Worm (Caenorhabditis elegans): Measurements from ENCODE around the gene F57H12.6.

F57H12.6 gene

ce11 chrIV:8010521-8010920 lies 34.4 kb upstream of the F57H12.6 start:
- TF ChIP-seq pes-1 (GFP tag; IDR thresholded peaks at IDR 0.05) (no peak), ets-7 (tag; optimal IDR thresholded peaks at IDR 0.05) (no peak), ceh-13 (GFP tag; optimal IDR thresholded peaks at IDR 0.05) (no peak), tra-4 (tag; optimal IDR thresholded peaks at IDR 0.05) (no peak), hmbx-1 (tag; optimal IDR thresholded peaks at IDR 0.05) (no peak), hmg-4 (GFP tag; optimal IDR thresholded peaks at IDR 0.05) (no peak), F13C5.2 (tag; optimal IDR thresholded peaks at IDR 0.05) (no peak), B0310.2 (tag; optimal IDR thresholded peaks at IDR 0.05) (no peak), flt-1 (GFP tag; IDR thresholded peaks at IDR 0.05) (no peak), sea-1 (GFP tag; conservative IDR thresholded peaks at IDR 0.05) (no peak), tbx-11 (GFP tag; IDR thresholded peaks at IDR 0.05) (no peak), scrt-1 (GFP tag; IDR thresholded peaks at IDR 0.05) (no peak), hnd-1 (tag; optimal IDR thresholded peaks at IDR 0.05) (no peak)

DNA sequence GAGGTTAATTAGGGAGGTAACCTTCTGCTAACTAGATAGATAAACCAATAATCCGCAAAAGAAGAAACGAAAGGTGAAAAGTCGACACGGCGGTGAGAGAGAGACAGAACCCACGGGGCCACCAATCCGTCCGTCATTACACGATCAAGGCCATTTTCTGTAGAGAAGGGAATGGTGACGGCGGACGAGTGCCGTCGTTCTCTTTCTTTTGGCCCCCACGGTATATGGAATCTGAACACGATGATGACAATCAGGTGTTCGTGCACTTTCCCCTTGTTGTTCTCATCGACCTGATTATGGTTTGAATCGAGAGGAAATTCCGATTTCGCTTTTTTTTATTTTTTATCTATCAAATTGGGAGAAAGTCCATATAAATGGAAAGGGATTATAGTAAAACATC lies 33.3 kb upstream of the F57H12.6 start:
- peak; percentile 45 for TF ChIP-seq hmg-4 (GFP tag; optimal IDR thresholded peaks at IDR 0.05)
- TF ChIP-seq tra-4 (tag; optimal IDR thresholded peaks at IDR 0.05): no peak

DNA sequence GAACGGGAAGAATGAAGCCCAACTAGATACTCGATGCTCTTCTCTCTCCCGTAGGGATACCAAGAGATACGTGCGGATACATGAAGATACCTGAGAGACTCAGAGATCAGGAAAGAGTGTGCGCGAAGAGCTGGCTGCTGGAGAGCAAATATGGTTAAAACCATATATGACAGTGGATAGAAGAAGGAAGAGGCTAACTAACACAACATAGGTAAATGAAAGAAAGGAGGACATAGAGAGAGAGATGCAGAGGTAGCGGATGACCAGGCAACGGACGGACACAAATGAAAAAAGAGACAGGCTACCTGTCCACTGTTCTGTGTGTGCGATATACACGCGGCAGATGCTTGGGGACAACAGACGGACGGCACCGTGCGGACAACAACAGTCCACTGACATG lies 32.0 kb upstream of the F57H12.6 start:
- TF ChIP-seq tra-4 (tag; optimal IDR thresholded peaks at IDR 0.05): no peak
- no peak for TF ChIP-seq ama-1 (optimal IDR thresholded peaks at IDR 0.05)
- TF ChIP-seq hmg-4 (GFP tag; optimal IDR thresholded peaks at IDR 0.05): peak; percentile 73
- 0 out of 2 replicates have a peak, but pooled peaks have one; percentile 6 for TF ChIP-seq tbx-11 (GFP tag; IDR thresholded peaks at IDR 0.05)
- peak; percentile 2 for TF ChIP-seq F13C5.2 (tag; optimal IDR thresholded peaks at IDR 0.05)
- TF ChIP-seq scrt-1 (GFP tag; IDR thresholded peaks at IDR 0.05): 0 out of 2 replicates have a peak, but pooled peaks have one; percentile 6

DNA sequence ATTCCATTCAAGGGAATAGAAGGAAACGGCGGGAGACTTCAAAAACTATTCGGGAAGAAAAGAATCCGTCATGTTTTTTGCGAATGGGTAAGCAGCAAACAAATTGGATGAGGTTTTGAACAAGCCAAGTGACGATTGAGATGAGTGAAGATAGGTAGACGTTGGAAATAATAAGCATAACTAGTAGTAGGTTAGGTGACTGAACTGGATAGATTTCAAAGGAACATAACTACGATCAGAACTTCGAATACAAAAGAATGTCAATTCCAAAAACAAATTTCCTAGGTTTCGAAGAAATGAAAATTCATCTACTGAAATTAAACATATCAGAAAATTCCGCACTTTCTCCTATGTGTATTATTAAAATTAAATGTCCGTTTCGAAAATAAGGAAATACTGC lies 31.4 kb upstream of the F57H12.6 start:
- TF ChIP-seq aly-1 (tag; optimal IDR thresholded peaks at IDR 0.05): no peak
- no peak for TF ChIP-seq scrt-1 (GFP tag; IDR thresholded peaks at IDR 0.05)
- TF ChIP-seq tra-4 (tag; optimal IDR thresholded peaks at IDR 0.05): no peak
- no peak for TF ChIP-seq hnd-1 (tag; optimal IDR thresholded peaks at IDR 0.05)
- TF ChIP-seq sea-1 (GFP tag; conservative IDR thresholded peaks at IDR 0.05): no peak
- TF ChIP-seq hmbx-1 (tag; optimal IDR thresholded peaks at IDR 0.05): no peak
- no peak for TF ChIP-seq ama-1 (optimal IDR thresholded peaks at IDR 0.05)
- no peak for TF ChIP-seq ets-7 (tag; optimal IDR thresholded peaks at IDR 0.05)
- no peak for TF ChIP-seq F13C5.2 (tag; optimal IDR thresholded peaks at IDR 0.05)
- TF ChIP-seq tbx-11 (GFP tag; IDR thresholded peaks at IDR 0.05): no peak
- TF ChIP-seq flt-1 (GFP tag; IDR thresholded peaks at IDR 0.05): no peak
- TF ChIP-seq pes-1 (GFP tag; IDR thresholded peaks at IDR 0.05): no peak
- TF ChIP-seq B0310.2 (tag; optimal IDR thresholded peaks at IDR 0.05): no peak
- TF ChIP-seq tbx-37 (GFP tag; conservative IDR thresholded peaks at IDR 0.05): no peak
- no peak for TF ChIP-seq ceh-36 (tag; optimal IDR thresholded peaks at IDR 0.05)
- no peak for TF ChIP-seq ceh-13 (GFP tag; optimal IDR thresholded peaks at IDR 0.05)

DNA sequence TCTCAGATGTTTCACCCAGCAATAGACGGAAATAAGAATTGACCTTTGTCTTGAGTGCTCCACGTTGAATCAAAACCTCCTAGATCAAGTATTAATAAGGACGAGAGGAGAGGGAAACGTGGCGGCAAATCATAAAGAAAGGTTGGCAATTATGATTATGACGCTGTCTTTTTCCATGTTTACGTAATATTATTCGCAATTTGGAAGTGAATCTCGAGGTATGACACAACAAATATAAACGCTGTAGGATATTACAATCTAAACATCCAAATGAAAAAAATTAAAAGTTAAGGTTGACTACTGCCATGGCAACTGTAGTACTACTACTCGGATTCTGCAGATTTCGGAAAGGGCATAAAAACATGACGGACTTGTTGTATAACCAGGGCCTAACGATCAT lies 30.1 kb upstream of the F57H12.6 start:
- TF ChIP-seq hmbx-1 (tag; optimal IDR thresholded peaks at IDR 0.05) (no peak), B0310.2 (tag; optimal IDR thresholded peaks at IDR 0.05) (no peak), flt-1 (GFP tag; IDR thresholded peaks at IDR 0.05) (no peak), F13C5.2 (tag; optimal IDR thresholded peaks at IDR 0.05) (no peak), hnd-1 (tag; optimal IDR thresholded peaks at IDR 0.05) (no peak), scrt-1 (GFP tag; IDR thresholded peaks at IDR 0.05) (no peak), ceh-13 (GFP tag; optimal IDR thresholded peaks at IDR 0.05) (no peak), tra-4 (tag; optimal IDR thresholded peaks at IDR 0.05) (no peak), pes-1 (GFP tag; IDR thresholded peaks at IDR 0.05) (no peak), sea-1 (GFP tag; conservative IDR thresholded peaks at IDR 0.05) (no peak)

DNA sequence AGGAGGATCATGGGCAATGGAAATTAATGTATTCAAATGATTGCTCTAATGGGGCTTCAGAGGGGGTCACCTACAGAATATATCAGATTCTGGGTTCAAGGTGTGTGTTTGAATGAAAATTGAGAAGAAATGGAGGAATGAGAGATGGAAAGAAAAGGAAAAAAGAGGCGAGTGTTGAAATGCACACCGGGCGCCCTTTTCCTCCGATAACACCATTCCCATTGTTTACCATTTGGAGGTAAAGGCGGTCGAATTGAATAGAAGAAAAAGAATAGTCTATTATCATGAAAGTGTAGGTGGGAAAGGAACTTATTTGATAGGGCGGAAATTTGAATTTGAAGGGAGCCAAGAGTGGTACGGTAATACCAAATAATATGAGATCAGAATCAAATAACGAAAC lies 29.3 kb upstream of the F57H12.6 start:
- TF ChIP-seq tra-4 (tag; optimal IDR thresholded peaks at IDR 0.05) (no peak), scrt-1 (GFP tag; IDR thresholded peaks at IDR 0.05) (no peak), sea-1 (GFP tag; conservative IDR thresholded peaks at IDR 0.05) (no peak), flt-1 (GFP tag; IDR thresholded peaks at IDR 0.05) (no peak), F13C5.2 (tag; optimal IDR thresholded peaks at IDR 0.05) (no peak), pes-1 (GFP tag; IDR thresholded peaks at IDR 0.05) (no peak), hmg-4 (GFP tag; optimal IDR thresholded peaks at IDR 0.05) (no peak), ceh-36 (tag; optimal IDR thresholded peaks at IDR 0.05) (no peak), hnd-1 (tag; optimal IDR thresholded peaks at IDR 0.05) (no peak), hmbx-1 (tag; optimal IDR thresholded peaks at IDR 0.05) (no peak), B0310.2 (tag; optimal IDR thresholded peaks at IDR 0.05) (no peak), aly-1 (tag; optimal IDR thresholded peaks at IDR 0.05) (no peak)

- TF ChIP-seq scrt-1 (GFP tag; IDR thresholded peaks at IDR 0.05) (no peak), ceh-13 (GFP tag; optimal IDR thresholded peaks at IDR 0.05) (no peak), ceh-36 (tag; optimal IDR thresholded peaks at IDR 0.05) (no peak), hmg-4 (GFP tag; optimal IDR thresholded peaks at IDR 0.05) (no peak), flt-1 (GFP tag; IDR thresholded peaks at IDR 0.05) (no peak), F13C5.2 (tag; optimal IDR thresholded peaks at IDR 0.05) (no peak), tbx-11 (GFP tag; IDR thresholded peaks at IDR 0.05) (no peak), aly-1 (tag; optimal IDR thresholded peaks at IDR 0.05) (no peak), B0310.2 (tag; optimal IDR thresholded peaks at IDR 0.05) (no peak), pes-1 (GFP tag; IDR thresholded peaks at IDR 0.05) (no peak), ama-1 (optimal IDR thresholded peaks at IDR 0.05) (no peak)
Measured at ce11 chrIV:8004019-8004418, 27.9 kb upstream of the F57H12.6 start, which contains the start of gene rig-4. rig-4 (minus strand) TSS chrIV:8004119.

DNA sequence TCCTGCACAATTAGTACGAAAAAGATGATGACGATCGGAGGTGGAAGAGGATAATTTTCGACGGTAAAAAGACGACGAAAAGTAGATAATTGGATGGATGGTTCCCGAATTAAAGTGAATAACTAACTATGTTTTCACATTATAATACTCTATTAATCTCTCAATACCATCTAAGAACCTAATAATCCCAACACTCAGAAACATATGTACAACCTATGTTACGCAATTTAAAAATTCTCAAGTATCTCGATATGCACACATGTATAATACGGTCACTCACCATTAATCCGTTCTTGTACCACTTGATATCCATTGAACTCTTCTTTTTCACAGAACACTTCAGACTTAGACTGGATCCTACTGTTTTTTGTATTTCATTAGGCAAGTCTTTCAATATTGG lies 24.7 kb upstream of the F57H12.6 start:
- TF ChIP-seq sea-1 (GFP tag; conservative IDR thresholded peaks at IDR 0.05) (no peak), F13C5.2 (tag; optimal IDR thresholded peaks at IDR 0.05) (no peak), ceh-13 (GFP tag; optimal IDR thresholded peaks at IDR 0.05) (no peak), ceh-36 (tag; optimal IDR thresholded peaks at IDR 0.05) (peak; percentile 53), tbx-37 (GFP tag; conservative IDR thresholded peaks at IDR 0.05) (no peak), ets-7 (tag; optimal IDR thresholded peaks at IDR 0.05) (no peak), flt-1 (GFP tag; IDR thresholded peaks at IDR 0.05) (no peak), tbx-11 (GFP tag; IDR thresholded peaks at IDR 0.05) (no peak)

All from whole organism, early embryonic.